Worm (Caenorhabditis elegans) whole organism, L4/young adult: ENCODE results near the gene srv-5.

Experiments used
- W03F9.2 ChIP-seq: fragments of 150-350 bp; optimal IDR thresholded peaks from 2 replicates; lab custom pipeline; 2014; ENCODE audit warnings: missing biosample characterization, missing genetic modification characterization
- dao-5 ChIP-seq: sonication (generic microtip); optimal IDR thresholded peaks from 2 replicates; lab custom pipeline; 2016; ENCODE audit warnings: missing genotype, missing genetic modification characterization, moderate library complexity, missing compliant biosample characterization
- him-1 ChIP-seq: sonication (generic microtip); optimal IDR thresholded peaks from 2 replicates; lab custom pipeline; 2016; ENCODE audit warnings: missing genotype, missing genetic modification reagents, missing genetic modification characterization, missing compliant biosample characterization

ce11 chrX:4279294-4279782 is 27.2 kb downstream of the srv-5 start, which contains the start of the genes twk-28 and ets-9:
- TF ChIP-seq W03F9.2 (tag; lab: Kevin White, UChicago): no peak
- TF ChIP-seq him-1 (tag; lab: Kevin White, UChicago): no peak
- no peak for TF ChIP-seq dao-5 (tag; lab: Kevin White, UChicago)
